Worm (Caenorhabditis elegans): ENCODE measurements around the gene plst-1.
A peak's percentile ranks its signal among the peaks of the same experiment; 100 is the strongest.

Gene plst-1

DNA sequence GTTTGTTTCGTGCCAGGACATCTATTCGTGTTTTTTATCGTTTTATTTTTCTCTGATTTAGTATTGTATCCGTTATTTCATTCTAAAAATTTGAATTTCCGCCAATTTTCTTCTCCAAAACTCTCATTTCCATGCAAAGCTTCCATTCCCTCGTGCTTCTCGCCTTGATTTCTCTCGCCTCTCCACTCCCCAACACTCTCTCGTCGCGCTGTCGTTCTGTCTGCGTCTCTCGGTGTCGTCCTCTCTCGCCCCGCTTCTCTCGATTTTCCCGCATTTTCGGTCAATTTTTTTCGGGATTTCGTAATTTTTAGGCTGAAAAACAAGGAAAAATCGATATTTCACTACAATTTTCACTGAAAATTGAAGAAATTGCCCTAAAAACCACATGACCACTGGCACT lies 14.8 kb upstream of the plst-1 start, which contains the start of gene C09E9.1:
TSS of gene C09E9.1 (plus strand) at position 286 of the 400 bp plus-strand sequence.
- TF ChIP-seq pax-3 (tag; optimal IDR thresholded peaks at IDR 0.05): peak; percentile 7
- no peak for TF ChIP-seq nhr-77 (tag; optimal IDR thresholded peaks at IDR 0.05)
- TF ChIP-seq C34B4.2 (tag; optimal IDR thresholded peaks at IDR 0.05): no peak
- TF ChIP-seq egl-13 (tag; optimal IDR thresholded peaks at IDR 0.05): peak; percentile 72
- no peak for TF ChIP-seq dsc-1 (tag; optimal IDR thresholded peaks at IDR 0.05)
- TF ChIP-seq nhr-76 (tag; optimal IDR thresholded peaks at IDR 0.05): no peak
- peak; percentile 30 for TF ChIP-seq zip-4 (GFP tag; optimal IDR thresholded peaks at IDR 0.05)
- no peak for TF ChIP-seq ceh-88 (GFP tag; IDR thresholded peaks at IDR 0.05)
- peak; percentile 85 for TF ChIP-seq fkh-8 (tag; optimal IDR thresholded peaks at IDR 0.05)
- no peak for TF ChIP-seq nhr-28 (tag; optimal IDR thresholded peaks at IDR 0.05)
- TF ChIP-seq unc-130 (tag; optimal IDR thresholded peaks at IDR 0.05): no peak
- TF ChIP-seq C16A3.4 (tag; optimal IDR thresholded peaks at IDR 0.05): no peak
- no peak for TF ChIP-seq nhr-84 (tag; optimal IDR thresholded peaks at IDR 0.05)
- peak; percentile 4 for TF ChIP-seq nhr-90 (tag; optimal IDR thresholded peaks at IDR 0.05; ENCODE audit: poor library complexity)
- TF ChIP-seq ztf-11 (tag; optimal IDR thresholded peaks at IDR 0.05): peak in 1 of 2 experiments; percentile 24
- TF ChIP-seq lin-13 (GFP tag; optimal IDR thresholded peaks at IDR 0.05): peak; percentile 52
- TF ChIP-seq nhr-237 (tag; optimal IDR thresholded peaks at IDR 0.05): no peak
- peak; percentile 80 to 88 (median 80) for TF ChIP-seq dpl-1 (GFP tag; optimal IDR thresholded peaks at IDR 0.05)
- TF ChIP-seq mef-2 (tag; optimal IDR thresholded peaks at IDR 0.05): no peak
- peak; percentile 39 for TF ChIP-seq nhr-11 (tag; optimal IDR thresholded peaks at IDR 0.05)
- TF ChIP-seq fos-1 (tag; optimal IDR thresholded peaks at IDR 0.05): no peak
- peak; percentile 74 for TF ChIP-seq rnt-1 (tag; optimal IDR thresholded peaks at IDR 0.05)
- TF ChIP-seq lin-15B (tag; optimal IDR thresholded peaks at IDR 0.05): peak; percentile 77
- peak; percentile 36; the same call in 1 of the 2 replicates for TF ChIP-seq mab-9 (GFP tag; IDR thresholded peaks at IDR 0.05)
- no peak for TF ChIP-seq nhr-12 (tag; optimal IDR thresholded peaks at IDR 0.05)
- TF ChIP-seq nhr-47 (tag; optimal IDR thresholded peaks at IDR 0.05): peak; percentile 85
- peak; percentile 19 for TF ChIP-seq blmp-1 (tag; optimal IDR thresholded peaks at IDR 0.05)
- no peak for TF ChIP-seq pqm-1 (tag; optimal IDR thresholded peaks at IDR 0.05)
- TF ChIP-seq snpc-4 (tag; optimal IDR thresholded peaks at IDR 0.05): peak; percentile 43
- no peak for TF ChIP-seq ces-1 (GFP tag; optimal IDR thresholded peaks at IDR 0.05)
- TF ChIP-seq skn-1 (tag; optimal IDR thresholded peaks at IDR 0.05): peak; percentile 76
- no peak for TF ChIP-seq grh-1 (GFP tag; IDR thresholded peaks at IDR 0.05)
- peak; percentile 63 for TF ChIP-seq nhr-20 (tag; optimal IDR thresholded peaks at IDR 0.05)
- peak; percentile 24 for TF ChIP-seq ama-1 (optimal IDR thresholded peaks at IDR 0.05)
- no peak for TF ChIP-seq Y116A8C.19 (tag; optimal IDR thresholded peaks at IDR 0.05; ENCODE audit: borderline replicate concordance)
- peak; percentile 84 to 90 for TF ChIP-seq efl-1 (optimal IDR thresholded peaks at IDR 0.05)
- peak; percentile 88 to 98 for TF ChIP-seq efl-1 (GFP tag; optimal IDR thresholded peaks at IDR 0.05 in 1 of 2)
- TF ChIP-seq F16B12.6 (tag; optimal IDR thresholded peaks at IDR 0.05): peak; percentile 14
- TF ChIP-seq nhr-85 (tag): no peak
- peak; percentile 1 for TF ChIP-seq ztf-4 (tag; optimal IDR thresholded peaks at IDR 0.05)
- TF ChIP-seq aly-2 (tag; optimal IDR thresholded peaks at IDR 0.05): no peak
- peak in 1 of 6 experiments; percentile 59 for TF ChIP-seq elt-3 (tag; optimal IDR thresholded peaks at IDR 0.05)
- TF ChIP-seq swsn-7 (tag; optimal IDR thresholded peaks at IDR 0.05): peak; percentile 75
- no peak for TF ChIP-seq unc-62 (GFP tag; optimal IDR thresholded peaks at IDR 0.05)
- TF ChIP-seq hpl-2 (GFP tag; optimal IDR thresholded peaks at IDR 0.05): no peak
- peak; percentile 50 for TF ChIP-seq elt-2 (tag; optimal IDR thresholded peaks at IDR 0.05)
- peak; percentile 77 for TF ChIP-seq unc-86 (tag; optimal IDR thresholded peaks at IDR 0.05)
- TF ChIP-seq nhr-19 (GFP tag; conservative IDR thresholded peaks at IDR 0.05): peak; percentile 40
- TF ChIP-seq irx-1 (tag; optimal IDR thresholded peaks at IDR 0.05): peak; percentile 38
- peak; percentile 59 for TF ChIP-seq xbp-1 (tag; optimal IDR thresholded peaks at IDR 0.05)
- TF ChIP-seq ceh-82 (tag; optimal IDR thresholded peaks at IDR 0.05): peak in 2 of 3 experiments; percentile 25 to 71
- TF ChIP-seq isw-1 (GFP tag; IDR thresholded peaks at IDR 0.05): peak; percentile 60
- peak; percentile 86 to 92 for TF ChIP-seq lin-35 (GFP tag; optimal IDR thresholded peaks at IDR 0.05)
- peak; percentile 89 to 98 for TF ChIP-seq mdl-1 (tag; optimal IDR thresholded peaks at IDR 0.05)
- TF ChIP-seq efl-3 (GFP tag; optimal IDR thresholded peaks at IDR 0.05): no peak

Measured in whole organism, L1 larva.